Comparison of ENCODE assay signal across 2 fruit fly cellular contexts in genomic region chr3L:14160436-14160835, dm6.
A peak's percentile ranks its signal among the peaks of the same experiment; 100 is the strongest.
TF ChIP-seq lines count a peak whose summit lies in the region.

No protein-coding gene starts in this region.

TF ChIP-seq in whole organism, embryonic, 481 proteins besides CTCF, POLR2A, EP300 and RAD21 (continued from another document):
- TF ChIP-seq D19A (tag; optimal IDR thresholded peaks at IDR 0.05; lab: Kevin White, UChicago) (no peak), dmrt11E (tag; optimal IDR thresholded peaks at IDR 0.05; lab: Kevin White, UChicago) (peak; percentile 7), pnt (GFP tag; optimal IDR thresholded peaks at IDR 0.05; lab: Kevin White, UChicago) (no peak), CG13287 (GFP tag; IDR thresholded peaks at IDR 0.05; lab: Robert Waterston, UW; ENCODE audit: partially characterized antibody) (no peak), CG10979 (tag; optimal IDR thresholded peaks at IDR 0.05; lab: Kevin White, UChicago) (peak; percentile 5), gem (tag; optimal IDR thresholded peaks at IDR 0.05; lab: Kevin White, UChicago) (peak; percentile 25), CG43689 (GFP tag; IDR thresholded peaks at IDR 0.05; lab: Robert Waterston, UW) (no peak), CG14710 (tag; optimal IDR thresholded peaks at IDR 0.05; lab: Kevin White, UChicago) (peak; percentile 13), CG2202 (tag; optimal IDR thresholded peaks at IDR 0.05; lab: Kevin White, UChicago) (no peak), CG2199 (GFP tag; IDR thresholded peaks at IDR 0.05; lab: Robert Waterston, UW) (no peak)
TF ChIP-seq in whole organism, embryonic: peak in this region for 6.

TF ChIP-seq in whole organism, prepupa, 60 proteins besides CTCF, POLR2A, EP300 and RAD21 (continued from another document):
- TF ChIP-seq OdsH (GFP tag; optimal IDR thresholded peaks at IDR 0.05; lab: Kevin White, UChicago): peak; percentile 2
- TF ChIP-seq CG8632 (GFP tag; optimal IDR thresholded peaks at IDR 0.05; lab: Kevin White, UChicago): peak; percentile 30
- no peak for TF ChIP-seq Hr4 (GFP tag; optimal IDR thresholded peaks at IDR 0.05; lab: Kevin White, UChicago)
- peak; percentile 25 for TF ChIP-seq CG34406 (GFP tag; optimal IDR thresholded peaks at IDR 0.05; lab: Kevin White, UChicago)
- no peak for TF ChIP-seq CG7368 (GFP tag; optimal IDR thresholded peaks at IDR 0.05; lab: Kevin White, UChicago)
- no peak for TF ChIP-seq lz (GFP tag; optimal IDR thresholded peaks at IDR 0.05; lab: Kevin White, UChicago)
- TF ChIP-seq spab (GFP tag; optimal IDR thresholded peaks at IDR 0.05; lab: Kevin White, UChicago): no peak
- no peak for TF ChIP-seq CG3032 (tag; optimal IDR thresholded peaks at IDR 0.05; lab: Kevin White, UChicago)
- no peak for TF ChIP-seq fd59A (GFP tag; optimal IDR thresholded peaks at IDR 0.05; lab: Kevin White, UChicago)
- no peak for TF ChIP-seq Hr38 (GFP tag; optimal IDR thresholded peaks at IDR 0.05; lab: Kevin White, UChicago)
- peak; percentile 35 for TF ChIP-seq CG32006 (GFP tag; optimal IDR thresholded peaks at IDR 0.05; lab: Kevin White, UChicago)
- TF ChIP-seq dsx (GFP tag; optimal IDR thresholded peaks at IDR 0.05; lab: Kevin White, UChicago; ENCODE audit: poor library complexity, severe bottlenecking): no peak
- no peak for TF ChIP-seq fd85E (GFP tag; optimal IDR thresholded peaks at IDR 0.05; lab: Kevin White, UChicago)
- no peak for TF ChIP-seq Lpt (GFP tag; optimal IDR thresholded peaks at IDR 0.05; lab: Kevin White, UChicago)
- TF ChIP-seq achi (GFP tag; optimal IDR thresholded peaks at IDR 0.05; lab: Kevin White, UChicago): peak; percentile 16
- TF ChIP-seq Eip75B (GFP tag; optimal IDR thresholded peaks at IDR 0.05; lab: Kevin White, UChicago): no peak
- TF ChIP-seq Met (GFP tag; optimal IDR thresholded peaks at IDR 0.05; lab: Kevin White, UChicago): no peak
- TF ChIP-seq CG1621 (tag; optimal IDR thresholded peaks at IDR 0.05; lab: Kevin White, UChicago): no peak
- no peak for TF ChIP-seq CG11294 (GFP tag; IDR thresholded peaks at IDR 0.05; lab: Robert Waterston, UW)
- TF ChIP-seq svp (GFP tag; lab: Kevin White, UChicago): peak; percentile 68
- no peak for TF ChIP-seq CG6276 (GFP tag; optimal IDR thresholded peaks at IDR 0.05; lab: Kevin White, UChicago)
- TF ChIP-seq CG10669 (GFP tag; optimal IDR thresholded peaks at IDR 0.05; lab: Kevin White, UChicago): peak; percentile 21
- no peak for TF ChIP-seq Gug (GFP tag; IDR thresholded peaks at IDR 0.05; lab: Robert Waterston, UW)
- no peak for TF ChIP-seq Sox102F (GFP tag; optimal IDR thresholded peaks at IDR 0.05; lab: Kevin White, UChicago)
- TF ChIP-seq Hr39 (GFP tag; optimal IDR thresholded peaks at IDR 0.05; lab: Kevin White, UChicago): no peak
- no peak for TF ChIP-seq CG6163 (GFP tag; IDR thresholded peaks at IDR 0.05; lab: Robert Waterston, UW)
